Worm (Caenorhabditis elegans) whole organism, mixed stage, embryonic: ENCODE results near the gene srt-69.

Experiments
- ces-1 ChIP-seq: fragments of 150-350 bp; optimal IDR thresholded peaks from 2 replicates; lab custom pipeline; 2014; ENCODE audit warnings: missing biosample characterization, missing genetic modification reagents, missing genetic modification characterization
- lsy-2 ChIP-seq: fragments of 150-350 bp; optimal IDR thresholded peaks from 2 replicates; lab custom pipeline; 2014; ENCODE audit warnings: missing biosample characterization, missing genetic modification characterization
- mls-2 ChIP-seq: sonication (generic microtip); optimal IDR thresholded peaks from 2 replicates; lab custom pipeline; 2016; ENCODE audit warnings: mild to moderate bottlenecking, missing genetic modification characterization, moderate library complexity, missing compliant biosample characterization
- pha-4 ChIP-seq: fragments of 150-350 bp; optimal IDR thresholded peaks from 2 replicates; lab custom pipeline; 2018; ENCODE audit warnings: missing biosample characterization, missing genetic modification reagents, missing genetic modification characterization
- ztf-11 ChIP-seq: fragments of 150-350 bp; optimal IDR thresholded peaks from 2 replicates; lab custom pipeline; 2014; ENCODE audit warnings: missing biosample characterization, missing genetic modification characterization

DNA sequence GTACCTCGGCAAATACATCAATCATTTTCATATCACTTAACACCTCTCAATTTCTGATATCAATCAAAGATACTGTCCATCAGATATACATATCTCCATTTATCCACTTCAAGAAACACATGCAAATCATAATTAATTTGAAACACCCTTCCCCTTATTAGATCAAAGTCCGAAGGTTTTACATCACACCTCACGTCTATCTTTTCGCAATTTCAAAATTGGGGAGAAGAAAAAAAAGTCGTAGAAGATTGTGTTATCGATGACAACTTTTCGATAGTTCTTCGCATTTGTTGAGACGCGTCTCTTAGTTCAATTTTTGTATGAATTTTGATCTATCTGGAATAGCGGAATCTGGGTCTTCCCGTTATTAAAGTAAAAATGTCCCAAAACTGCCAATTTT lies 7.8 kb upstream of the srt-69 start:
- TF ChIP-seq ztf-11 (tag; lab: Kevin White, UChicago) (no peak), ces-1 (GFP tag; lab: Kevin White, UChicago) (no peak), mls-2 (no peak), pha-4 (tag; lab: Kevin White, UChicago) (no peak), lsy-2 (tag; lab: Kevin White, UChicago) (no peak)
